Worm (Caenorhabditis elegans): Measurements from ENCODE around the gene srg-16.
"Not testable (repeated sequence)": the region's sequence is repeated elsewhere in the genome, so short reads cannot be mapped to it uniquely, and the experiment has no call there.

srg-16 gene

DNA sequence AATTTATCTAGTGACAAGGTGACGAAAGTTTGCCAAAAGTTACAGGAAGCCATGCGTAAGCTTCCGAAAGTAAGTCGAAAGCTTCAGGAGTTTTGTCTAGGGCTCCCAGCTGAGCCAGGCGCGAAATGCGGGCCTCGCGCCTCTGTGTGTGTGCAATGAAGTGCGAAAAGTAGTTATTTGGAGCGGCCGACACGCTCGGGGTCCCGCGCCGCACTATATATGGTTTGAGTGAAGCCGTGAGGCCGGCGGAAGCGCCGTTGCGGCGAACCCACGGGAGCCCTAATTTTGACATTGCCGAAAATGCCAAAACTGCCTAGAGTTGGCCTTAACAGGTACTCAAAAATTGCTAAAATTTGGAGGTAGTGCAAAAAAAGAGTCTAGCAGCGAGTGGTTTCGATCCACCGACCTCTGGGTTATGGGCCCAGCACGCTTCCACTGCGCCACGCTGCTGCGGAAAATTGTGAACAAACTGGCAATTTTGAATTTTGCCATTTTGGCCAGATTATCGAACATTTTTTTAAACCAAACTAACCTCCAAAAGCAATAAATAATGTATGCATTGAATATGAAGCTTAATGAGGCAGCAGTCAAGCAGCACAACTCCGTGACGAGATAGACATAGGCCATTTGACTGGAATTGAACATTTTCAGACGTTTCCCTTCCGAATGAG lies 31.6 kb upstream of the srg-16 start:
- TF ChIP-seq skn-1 (tag; optimal IDR thresholded peaks at IDR 0.05) (no peak), efl-1 (optimal IDR thresholded peaks at IDR 0.05) (no peak), efl-1 (GFP tag; optimal IDR thresholded peaks at IDR 0.05 in 1 of 2) (peak in 1 of 2 experiments; percentile 52)

- TF ChIP-seq egl-27 (tag; optimal IDR thresholded peaks at IDR 0.05) (no peak), pax-3 (tag; optimal IDR thresholded peaks at IDR 0.05) (no peak), snu-23 (GFP tag; optimal IDR thresholded peaks at IDR 0.05) (no peak), lin-15B (tag; optimal IDR thresholded peaks at IDR 0.05) (no peak), irx-1 (tag; optimal IDR thresholded peaks at IDR 0.05) (no peak), mef-2 (tag; optimal IDR thresholded peaks at IDR 0.05) (no peak), zag-1 (tag; optimal IDR thresholded peaks at IDR 0.05) (no peak), fkh-4 (tag; optimal IDR thresholded peaks at IDR 0.05; ENCODE audit: borderline replicate concordance) (no peak), nhr-85 (tag) (no peak), F16B12.6 (tag; optimal IDR thresholded peaks at IDR 0.05) (no peak), nhr-11 (tag; optimal IDR thresholded peaks at IDR 0.05) (no peak), unc-30 (tag; optimal IDR thresholded peaks at IDR 0.05) (no peak), fos-1 (tag; optimal IDR thresholded peaks at IDR 0.05) (no peak), nhr-90 (tag; optimal IDR thresholded peaks at IDR 0.05; ENCODE audit: poor library complexity) (no peak), Y116A8C.19 (tag; optimal IDR thresholded peaks at IDR 0.05; ENCODE audit: borderline replicate concordance) (no peak), ceh-88 (GFP tag; IDR thresholded peaks at IDR 0.05) (no peak), C04F5.9 (tag; optimal IDR thresholded peaks at IDR 0.05) (no peak)
Observed at ce11 chrII:12436717-12437116, 30.2 kb upstream of the srg-16 start.

DNA sequence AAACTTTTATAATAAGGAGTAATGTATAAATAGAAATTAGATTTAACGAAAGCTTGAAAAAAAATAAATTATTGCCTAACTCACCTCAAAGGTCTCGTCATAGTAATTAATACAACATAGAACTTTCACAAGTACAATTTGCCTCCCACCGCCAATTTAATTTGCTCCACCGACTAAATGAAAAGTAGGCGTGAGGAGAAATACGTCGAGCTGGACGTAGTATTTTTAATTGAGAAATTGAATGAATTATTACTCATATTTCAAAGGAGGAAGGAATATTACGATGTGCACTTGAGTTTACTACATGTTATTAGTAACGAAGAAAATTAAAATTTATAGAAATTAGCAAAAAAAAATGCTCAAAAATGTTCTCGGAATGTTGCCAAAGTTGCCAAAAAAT lies 28.5 kb upstream of the srg-16 start, which contains the start of gene Y57A10C.9:
Gene Y57A10C.9, minus strand, starts transcription at position 101 of the 400 bp plus-strand sequence.
- TF ChIP-seq lir-3 (tag; optimal IDR thresholded peaks at IDR 0.05; ENCODE audit: poor library complexity) (no peak), aha-1 (tag; optimal IDR thresholded peaks at IDR 0.05) (no peak), zip-4 (GFP tag; optimal IDR thresholded peaks at IDR 0.05) (no peak), nhr-71 (tag; optimal IDR thresholded peaks at IDR 0.05) (peak; percentile 1)

ce11 chrII:12441164-12441563 lies 25.8 kb upstream of the srg-16 start, which contains the start of gene Y57A10C.10:
Gene Y57A10C.10 (minus strand): TSS chrII:12441264.
- not testable (repeated sequence) for TF ChIP-seq efl-1 (optimal IDR thresholded peaks at IDR 0.05); efl-1 (GFP tag; optimal IDR thresholded peaks at IDR 0.05 in 1 of 2); sptf-1 (tag; optimal IDR thresholded peaks at IDR 0.05); elt-3 (tag; optimal IDR thresholded peaks at IDR 0.05)

DNA sequence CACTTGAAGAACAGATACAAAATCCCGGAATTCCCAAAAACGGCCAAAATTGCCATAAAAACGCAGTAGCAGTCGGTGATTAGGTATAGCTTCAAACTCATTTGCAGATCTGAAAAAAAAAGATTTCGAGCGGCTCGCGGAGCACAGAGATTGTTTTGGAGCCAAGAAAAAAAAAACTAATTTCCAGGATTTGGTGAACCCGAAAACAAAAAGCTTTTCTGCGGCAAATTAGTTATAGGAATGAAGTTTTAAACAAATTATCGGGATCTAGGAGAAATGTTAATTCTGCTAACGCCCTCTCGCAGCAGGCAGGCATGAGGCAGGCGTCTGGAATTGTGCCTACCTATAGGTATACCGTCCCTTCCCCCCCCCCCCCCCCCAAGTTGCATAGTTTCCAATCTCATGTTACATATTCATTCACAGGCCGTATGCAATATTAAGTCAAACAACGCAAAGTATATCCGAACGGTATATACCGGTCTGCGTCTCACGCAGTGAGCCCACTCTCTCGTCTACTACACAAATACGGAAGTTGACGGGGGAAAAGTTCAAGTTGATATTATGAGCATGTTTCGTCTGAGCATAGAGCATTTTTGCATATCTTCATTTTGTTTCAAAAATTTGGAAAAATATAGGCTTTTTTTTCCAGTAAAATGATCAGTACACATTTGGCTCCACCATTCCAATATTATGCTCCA lies 22.1 kb upstream of the srg-16 start, which contains the start of the genes W05H5.1 and pitr-6:
Gene W05H5.1, minus strand, starts transcription at position 101 of the 698 bp plus-strand sequence.
Gene pitr-6, plus strand, starts transcription at position 648 of the 698 bp plus-strand sequence.
- no peak for TF ChIP-seq ces-1 (GFP tag; optimal IDR thresholded peaks at IDR 0.05)
- TF ChIP-seq irx-1 (tag; optimal IDR thresholded peaks at IDR 0.05) = no peak
- no peak for TF ChIP-seq C04F5.9 (tag; optimal IDR thresholded peaks at IDR 0.05)
- no peak for TF ChIP-seq unc-30 (tag; optimal IDR thresholded peaks at IDR 0.05)
- no peak for TF ChIP-seq lin-39 (tag; optimal IDR thresholded peaks at IDR 0.05)
- no peak for TF ChIP-seq Y116A8C.19 (tag; optimal IDR thresholded peaks at IDR 0.05; ENCODE audit: borderline replicate concordance)
- no peak for TF ChIP-seq mep-1 (tag; optimal IDR thresholded peaks at IDR 0.05)
- no peak for TF ChIP-seq vab-15 (tag; optimal IDR thresholded peaks at IDR 0.05)
- no peak for TF ChIP-seq fkh-10 (GFP tag; optimal IDR thresholded peaks at IDR 0.05)
